Fruit fly (Drosophila melanogaster) whole organism, adult: ENCODE results near the gene CG32365.

Experiments
- CG11617 ChIP-seq: fragments of 200-800 bp; sonication (Bioruptor generic); optimal IDR thresholded peaks from 2 replicates; lab custom pipeline; 2017; ENCODE audit warnings: mild to moderate bottlenecking, missing biosample characterization, missing genetic modification reagents, missing genetic modification characterization
- CG12768 ChIP-seq: fragments of 200-800 bp; sonication (Bioruptor generic); optimal IDR thresholded peaks from 2 replicates; lab custom pipeline; 2017; ENCODE audit warnings: missing biosample characterization, missing genetic modification characterization, mild to moderate bottlenecking, moderate library complexity, missing genetic modification reagents
- CG14711 ChIP-seq: fragments of 200-800 bp; sonication (Bioruptor generic); optimal IDR thresholded peaks from 2 replicates; lab custom pipeline; 2018; ENCODE audit warnings: missing biosample characterization, mild to moderate bottlenecking, missing genetic modification characterization, moderate library complexity
- CG1620 ChIP-seq: fragments of 200-800 bp; sonication (Bioruptor generic); optimal IDR thresholded peaks from 2 replicates; lab custom pipeline; 2016; ENCODE audit warnings: missing biosample characterization, missing genetic modification characterization
- CG33017 ChIP-seq: fragments of 200-800 bp; sonication (Bioruptor generic); optimal IDR thresholded peaks from 2 replicates; lab custom pipeline; 2018; ENCODE audit warnings: missing biosample characterization, mild to moderate bottlenecking, missing genetic modification characterization, moderate library complexity
- CG5204 ChIP-seq: fragments of 200-800 bp; sonication (Bioruptor generic); optimal IDR thresholded peaks from 2 replicates; lab custom pipeline; 2016; ENCODE audit warnings: missing biosample characterization, missing genetic modification characterization
- CG7045 ChIP-seq: fragments of 200-800 bp; sonication (Bioruptor generic); optimal IDR thresholded peaks from 2 replicates; lab custom pipeline; 2017; ENCODE audit warnings: missing biosample characterization, mild to moderate bottlenecking, missing genetic modification characterization
- CG7101 ChIP-seq: fragments of 200-800 bp; sonication (Bioruptor generic); optimal IDR thresholded peaks from 2 replicates; lab custom pipeline; 2018; ENCODE audit warnings: missing biosample characterization, mild to moderate bottlenecking, missing genetic modification characterization, moderate library complexity
- Clk ChIP-seq: fragments of 200-800 bp; sonication (Bioruptor generic); optimal IDR thresholded peaks from 2 replicates; lab custom pipeline; 2017; ENCODE audit warnings: missing biosample characterization, missing genetic modification characterization
- Crg-1 ChIP-seq: fragments of 200-800 bp; sonication (Bioruptor generic); optimal IDR thresholded peaks from 2 replicates; lab custom pipeline; 2016; ENCODE audit warnings: missing biosample characterization, missing genetic modification characterization
- Hr96 ChIP-seq: fragments of 200-800 bp; sonication (Bioruptor generic); optimal IDR thresholded peaks from 2 replicates; lab custom pipeline; 2016; ENCODE audit warnings: missing biosample characterization, missing genetic modification characterization
- Mnt ChIP-seq: fragments of 200-800 bp; sonication (Bioruptor generic); optimal IDR thresholded peaks from 2 replicates; lab custom pipeline; 2016; ENCODE audit warnings: missing biosample characterization, mild to moderate bottlenecking, missing genetic modification characterization
- bab1 ChIP-seq: fragments of 200-800 bp; sonication (Bioruptor generic); optimal IDR thresholded peaks from 3 replicates; lab custom pipeline; 2019; ENCODE audit warnings: missing biosample characterization, mild to moderate bottlenecking, missing genetic modification characterization, moderate library complexity
- cic ChIP-seq: fragments of 200-800 bp; sonication (Bioruptor generic); optimal IDR thresholded peaks from 2 replicates; lab custom pipeline; 2017; ENCODE audit warnings: missing biosample characterization, mild to moderate bottlenecking, missing genetic modification characterization, moderate library complexity
- cnc ChIP-seq, 2 experiments: fragments of >200 bp; optimal IDR thresholded peaks; 2 replicates each; lab custom pipeline; 2017
- kay ChIP-seq: fragments of 200-800 bp; sonication (Bioruptor generic); peaks from one replicate; lab custom pipeline; 2016; ENCODE audit warnings: missing biosample characterization, missing genetic modification characterization, borderline replicate concordance
- ovo ChIP-seq: fragments of 200-800 bp; sonication (Bioruptor generic); optimal IDR thresholded peaks from 2 replicates; lab custom pipeline; 2016; ENCODE audit warnings: missing biosample characterization, missing genetic modification characterization
- pad ChIP-seq: fragments of 200-800 bp; sonication (Bioruptor generic); optimal IDR thresholded peaks from 3 replicates; lab custom pipeline; 2017; ENCODE audit warnings: missing biosample characterization, missing genetic modification characterization, mild to moderate bottlenecking, moderate library complexity, missing genetic modification reagents
- tj ChIP-seq: fragments of 200-800 bp; sonication (Bioruptor generic); optimal IDR thresholded peaks from 3 replicates; lab custom pipeline; 2017; ENCODE audit warnings: missing biosample characterization, mild to moderate bottlenecking, missing genetic modification characterization, moderate library complexity
- toe ChIP-seq: fragments of 200-800 bp; sonication (Bioruptor generic); optimal IDR thresholded peaks from 2 replicates; lab custom pipeline; 2016; ENCODE audit warnings: missing biosample characterization, missing genetic modification characterization

CG32365 gene

DNA sequence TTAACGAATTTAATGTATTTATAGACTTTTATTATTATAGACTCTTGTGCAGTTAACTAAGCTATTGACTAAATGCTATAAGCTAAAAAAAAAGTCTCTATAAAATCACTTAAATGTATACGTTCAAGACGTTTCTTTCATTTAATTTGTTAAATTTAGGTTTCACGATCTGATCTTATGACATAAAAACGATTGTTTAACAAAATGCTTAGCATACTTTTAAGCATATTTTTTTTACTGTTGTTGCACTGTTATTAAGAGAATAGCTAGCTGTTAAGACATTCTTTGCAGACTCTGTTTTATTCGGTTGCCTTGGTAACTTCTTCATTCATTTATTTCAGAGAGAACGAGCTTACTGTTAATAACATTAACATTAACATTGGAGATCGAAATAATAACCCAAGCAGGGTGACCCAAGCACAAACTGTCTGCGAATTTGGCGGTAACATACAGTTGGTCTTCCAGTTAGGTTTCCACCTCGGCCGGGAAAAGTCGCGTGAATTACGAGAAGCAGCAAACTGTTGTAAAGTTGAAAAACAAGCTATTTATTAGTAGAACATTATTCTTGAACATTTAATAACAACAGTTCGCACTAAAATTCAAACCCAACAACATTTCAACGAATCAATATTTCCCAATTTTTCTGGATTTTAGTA is at the start of gene CG32365:
CG32365 (plus strand) TSS at position 462 of the 656 bp plus-strand sequence.
- TF ChIP-seq CG7101 (peak; percentile 4), cic (GFP tag; lab: Kevin White, UChicago) (no peak), toe (no peak), CG14711 (tag; lab: Kevin White, UChicago) (peak; percentile 26), kay (GFP tag; lab: Kevin White, UChicago) (peak; percentile 86), bab1 (peak; percentile 82), Hr96 (GFP tag; lab: Kevin White, UChicago) (peak; percentile 8), CG7045 (GFP tag; lab: Kevin White, UChicago) (no peak), tj (peak; percentile 29), CG1620 (no peak), Crg-1 (GFP tag; lab: Kevin White, UChicago) (no peak), CG33017 (no peak), CG12768 (GFP tag; lab: Kevin White, UChicago) (no peak), Clk (GFP tag; lab: Kevin White, UChicago) (no peak), Mnt (GFP tag; lab: Kevin White, UChicago) (no peak), pad (GFP tag; lab: Kevin White, UChicago) (no peak), cnc (optimal IDR thresholded peaks at IDR 0.05; lab: Kevin White, UChicago) (no peak), ovo (GFP tag; lab: Kevin White, UChicago) (no peak), CG11617 (GFP tag; lab: Kevin White, UChicago) (no peak), CG5204 (GFP tag; lab: Kevin White, UChicago) (no peak)

- TF ChIP-seq tj (peak; percentile 86), bab1 (no peak)
These were observed 48.6 kb upstream of the CG32365 start for dm6 chr3L:7820236-7820635.

- TF ChIP-seq bab1 (no peak), CG33017 (no peak), Clk (GFP tag; lab: Kevin White, UChicago) (no peak), toe (no peak), cnc (optimal IDR thresholded peaks at IDR 0.05; lab: Kevin White, UChicago) (no peak), ovo (GFP tag; lab: Kevin White, UChicago) (no peak), CG1620 (no peak), Mnt (GFP tag; lab: Kevin White, UChicago) (no peak), kay (GFP tag; lab: Kevin White, UChicago) (no peak), CG5204 (GFP tag; lab: Kevin White, UChicago) (no peak), pad (GFP tag; lab: Kevin White, UChicago) (no peak), Crg-1 (GFP tag; lab: Kevin White, UChicago) (no peak), CG7101 (no peak)
These were observed 47.7 kb upstream of the CG32365 start for dm6 chr3L:7821169-7821568.

DNA sequence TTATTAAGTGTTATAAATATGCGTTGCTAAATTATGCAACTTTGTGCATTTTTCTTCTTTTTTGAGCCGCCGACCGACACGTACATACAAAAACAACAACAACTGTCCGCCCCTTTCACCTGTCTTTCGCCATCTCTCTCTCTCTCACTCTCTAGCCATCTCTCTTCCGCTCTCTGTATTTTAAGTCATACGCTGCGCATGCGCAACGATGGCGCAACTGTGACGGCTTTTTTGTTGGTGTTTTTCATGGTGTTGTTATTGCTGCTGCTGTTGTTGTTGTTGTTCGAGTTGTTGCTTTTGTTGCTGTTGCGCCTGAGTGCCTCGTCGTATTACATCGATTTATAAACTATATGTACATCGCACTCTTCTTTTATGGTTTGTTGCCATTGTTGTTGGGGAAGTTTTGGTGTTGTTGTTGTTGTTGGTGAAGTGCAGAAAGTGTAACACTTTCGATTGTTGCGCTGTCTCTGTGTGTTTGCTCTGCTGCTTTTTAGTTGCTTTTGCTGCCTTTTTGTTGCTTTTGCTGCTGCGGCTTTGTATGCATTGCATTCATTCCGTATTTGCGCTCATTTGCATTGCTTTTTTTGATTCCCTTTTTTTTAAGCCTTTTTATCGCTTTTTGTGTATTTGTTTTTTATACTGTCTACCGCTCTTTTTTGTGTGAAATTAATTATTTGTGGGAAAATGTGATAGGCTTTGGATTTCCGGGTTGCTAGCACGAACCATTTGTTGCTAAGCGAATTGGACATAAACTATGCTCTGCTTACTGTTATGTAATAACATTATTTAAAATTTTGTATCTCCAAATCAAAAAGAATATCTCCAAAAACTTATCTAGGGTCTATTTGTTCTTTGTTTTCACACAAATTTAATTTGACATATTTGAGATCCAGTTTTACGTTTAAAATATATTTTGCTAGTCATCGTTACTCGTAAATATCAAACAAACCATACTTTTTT is 46.9 kb upstream of the CG32365 start:
- TF ChIP-seq pad (GFP tag; lab: Kevin White, UChicago) (no peak), kay (GFP tag; lab: Kevin White, UChicago) (no peak), cic (GFP tag; lab: Kevin White, UChicago) (no peak), CG33017 (no peak), ovo (GFP tag; lab: Kevin White, UChicago) (no peak), Clk (GFP tag; lab: Kevin White, UChicago) (no peak), CG5204 (GFP tag; lab: Kevin White, UChicago) (no peak), Hr96 (GFP tag; lab: Kevin White, UChicago) (no peak), tj (no peak), CG7101 (no peak), CG7045 (GFP tag; lab: Kevin White, UChicago) (no peak), toe (no peak), Mnt (GFP tag; lab: Kevin White, UChicago) (no peak), Crg-1 (GFP tag; lab: Kevin White, UChicago) (no peak), CG14711 (tag; lab: Kevin White, UChicago) (no peak), bab1 (no peak), CG1620 (no peak), CG11617 (GFP tag; lab: Kevin White, UChicago) (no peak)

dm6 chr3L:7823198-7823597 is 45.6 kb upstream of the CG32365 start:
- TF ChIP-seq kay (GFP tag; lab: Kevin White, UChicago) = peak; percentile 25
- TF ChIP-seq CG5204 (GFP tag; lab: Kevin White, UChicago) = no peak
- TF ChIP-seq Clk (GFP tag; lab: Kevin White, UChicago) = no peak
- no peak for TF ChIP-seq CG7101
- no peak for TF ChIP-seq ovo (GFP tag; lab: Kevin White, UChicago)

- TF ChIP-seq Hr96 (GFP tag; lab: Kevin White, UChicago) = no peak
These were observed 42.7 kb upstream of the CG32365 start for dm6 chr3L:7826187-7826586.
